Fruit fly (Drosophila melanogaster) whole organism, pupa: ENCODE results near the gene CG14644.
A peak's percentile ranks its signal among the peaks of the same experiment; 100 is the strongest.

ENCODE experiments used
- CG13204 ChIP-seq: fragments of 200-800 bp; sonication (Bioruptor generic); optimal IDR thresholded peaks from 2 replicates; lab custom pipeline; 2018; ENCODE audit warnings: missing biosample characterization, mild to moderate bottlenecking, missing genetic modification characterization, moderate library complexity
- CG15710 ChIP-seq: fragments of 200-800 bp; sonication (Bioruptor generic); optimal IDR thresholded peaks from 2 replicates; lab custom pipeline; 2018; ENCODE audit warnings: missing biosample characterization, mild to moderate bottlenecking, missing genetic modification characterization, moderate library complexity
- gl ChIP-seq: fragments of 200-800 bp; sonication (Bioruptor generic); optimal IDR thresholded peaks from 2 replicates; lab custom pipeline; 2018; ENCODE audit warnings: missing biosample characterization, mild to moderate bottlenecking, missing genetic modification characterization

DNA sequence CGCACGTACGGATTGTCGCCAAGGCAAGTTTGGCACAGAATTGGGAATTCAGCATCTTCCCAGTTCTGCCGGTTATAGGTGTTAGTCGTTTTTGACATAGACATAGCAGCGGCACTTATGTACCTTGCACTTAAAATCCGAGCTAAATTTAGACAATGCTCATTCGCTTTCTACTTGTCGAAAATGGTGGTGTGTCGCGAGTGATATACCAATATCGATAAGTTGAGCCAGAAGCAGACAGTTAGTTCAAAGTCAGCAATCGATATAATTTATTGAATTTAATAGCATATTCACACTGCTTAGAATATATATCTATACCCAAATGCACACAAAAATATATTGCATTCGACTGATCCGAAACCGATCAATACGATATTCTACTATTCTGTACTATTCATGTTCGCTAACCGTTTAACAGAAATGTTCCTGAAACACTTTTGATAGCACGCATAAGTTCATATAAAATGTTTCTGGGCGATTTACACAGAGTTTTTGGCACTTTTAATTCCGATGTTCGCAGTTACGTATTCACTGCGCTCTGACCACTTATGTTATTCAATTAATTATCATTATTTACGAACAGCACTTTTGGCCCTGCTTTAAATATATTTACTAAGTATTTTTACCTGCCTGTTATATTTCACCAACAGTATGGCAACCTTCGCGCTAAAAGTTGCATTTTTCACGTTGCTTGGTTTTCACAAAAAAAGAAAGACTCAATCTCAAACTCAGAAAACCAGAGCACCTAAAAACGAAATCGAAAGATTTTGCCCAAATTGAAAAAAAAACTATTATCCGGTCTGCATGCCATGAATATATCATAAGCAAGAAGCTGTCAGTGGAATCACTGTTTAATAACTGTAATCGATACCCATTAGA is 20.5 kb downstream of the CG14644 start, which contains the start of gene CG14641:
- TF ChIP-seq gl (tag; lab: Kevin White, UChicago) = no peak
- no peak for TF ChIP-seq CG13204
- TF ChIP-seq CG15710 = peak; percentile 6
